Fruit fly (Drosophila melanogaster): ENCODE results near the gene CG9135.

Gene CG9135

dm6 chr2L:6090365-6090764 lies 39.8 kb downstream of the CG9135 start (continued):
- TF ChIP-seq chm (GFP tag; IDR thresholded peaks at IDR 0.05), result 0 out of 2 replicates have a peak, but pooled peaks have one; percentile 27
- TF ChIP-seq kni (GFP tag; optimal IDR thresholded peaks at IDR 0.05), result peak; percentile 87
- no peak for TF ChIP-seq CG12659 (GFP tag; optimal IDR thresholded peaks at IDR 0.05)
- no peak for TF ChIP-seq CG34422 (GFP tag; IDR thresholded peaks at IDR 0.05)
- TF ChIP-seq Neu2 (GFP tag; optimal IDR thresholded peaks at IDR 0.05; ENCODE audit: borderline replicate concordance), result no peak
- no peak for TF ChIP-seq CG11723 (GFP tag; optimal IDR thresholded peaks at IDR 0.05)
- TF ChIP-seq pan (optimal IDR thresholded peaks at IDR 0.05), result no peak
- peak in 1 of 2 experiments; percentile 20 for TF ChIP-seq pan (GFP tag; optimal IDR thresholded peaks at IDR 0.05 in 1 of 2, IDR thresholded peaks at IDR 0.05 in 1 of 2)
- 0 out of 2 replicates have a peak, but pooled peaks have one; percentile 8 for TF ChIP-seq nerfin-2 (GFP tag; IDR thresholded peaks at IDR 0.05; ENCODE audit: partially characterized antibody)
- TF ChIP-seq B-H2 (GFP tag; optimal IDR thresholded peaks at IDR 0.05), result peak; percentile 16
- peak; percentile 92 for TF ChIP-seq CG12769 (tag; optimal IDR thresholded peaks at IDR 0.05)
- no peak for TF ChIP-seq Hr3 (GFP tag; optimal IDR thresholded peaks at IDR 0.05)
- TF ChIP-seq CG8290 (GFP tag; optimal IDR thresholded peaks at IDR 0.05), result no peak
- TF ChIP-seq CG8290 (tag; optimal IDR thresholded peaks at IDR 0.05), result peak in 1 of 2 experiments; percentile 30
- peak in 1 of 2 experiments; percentile 7 for TF ChIP-seq Trl (optimal IDR thresholded peaks at IDR 0.05)
- no peak for TF ChIP-seq Trl (GFP tag; optimal IDR thresholded peaks at IDR 0.05)
- peak; percentile 64 for TF ChIP-seq Aef1 (GFP tag; IDR thresholded peaks at IDR 0.05)
- TF ChIP-seq CG6654 (GFP tag; optimal IDR thresholded peaks at IDR 0.05), result no peak
- TF ChIP-seq CG13894 (tag; optimal IDR thresholded peaks at IDR 0.05), result peak; percentile 28
- TF ChIP-seq sc (optimal IDR thresholded peaks at IDR 0.05), result no peak
- no peak for TF ChIP-seq sc (GFP tag; optimal IDR thresholded peaks at IDR 0.05)
- no peak for TF ChIP-seq fd96Cb (tag; optimal IDR thresholded peaks at IDR 0.05)
- peak; percentile 26; the same call in 1 of the 3 replicates for TF ChIP-seq ci (GFP tag; IDR thresholded peaks at IDR 0.05)
- no peak for TF ChIP-seq CG17328 (GFP tag; IDR thresholded peaks at IDR 0.05)
- no peak for TF ChIP-seq CG34224 (GFP tag; IDR thresholded peaks at IDR 0.05; ENCODE audit: partially characterized antibody)
- TF ChIP-seq Deaf1 (tag; optimal IDR thresholded peaks at IDR 0.05), result peak; percentile 84
- no peak for TF ChIP-seq GATAe (GFP tag; conservative IDR thresholded peaks at IDR 0.05)
- peak; percentile 69 for TF ChIP-seq Blimp-1 (GFP tag; optimal IDR thresholded peaks at IDR 0.05)
- TF ChIP-seq z (GFP tag; IDR thresholded peaks at IDR 0.05), result peak; percentile 92
- no peak for TF ChIP-seq CG7556 (GFP tag; optimal IDR thresholded peaks at IDR 0.05)
- TF ChIP-seq CG10462 (GFP tag; optimal IDR thresholded peaks at IDR 0.05), result no peak
- TF ChIP-seq Vsx1 (GFP tag; optimal IDR thresholded peaks at IDR 0.05), result no peak
- no peak; the same call in 2 of the 3 replicates for TF ChIP-seq zfh1 (GFP tag; IDR thresholded peaks at IDR 0.05)
- TF ChIP-seq Adf1 (GFP tag; IDR thresholded peaks at IDR 0.05), result peak; percentile 59; the same call in 1 of the 2 replicates
- TF ChIP-seq CG42726 (GFP tag; IDR thresholded peaks at IDR 0.05; ENCODE audit: partially characterized antibody), result peak; percentile 56; the same call in 1 of the 2 replicates
- TF ChIP-seq toy (GFP tag; IDR thresholded peaks at IDR 0.05), result no peak
- TF ChIP-seq ftz-f1 (GFP tag; optimal IDR thresholded peaks at IDR 0.05), result peak; percentile 27
- peak; percentile 60 for TF ChIP-seq sug (tag; optimal IDR thresholded peaks at IDR 0.05)
- no peak for TF ChIP-seq Ravus (GFP tag; IDR thresholded peaks at IDR 0.05)
- TF ChIP-seq vvl (GFP tag; IDR thresholded peaks at IDR 0.05), result peak; percentile 19; the same call in 1 of the 2 replicates
- TF ChIP-seq jumu (GFP tag; optimal IDR thresholded peaks at IDR 0.05), result no peak
- TF ChIP-seq Med (GFP tag), result peak; percentile 67
- peak; percentile 5 for TF ChIP-seq CG8924 (tag; optimal IDR thresholded peaks at IDR 0.05)
- TF ChIP-seq CG6791 (GFP tag; IDR thresholded peaks at IDR 0.05; ENCODE audit: partially characterized antibody), result no peak
- no peak for TF ChIP-seq Ssrp (tag; optimal IDR thresholded peaks at IDR 0.05)
- TF ChIP-seq CG2678 (tag; optimal IDR thresholded peaks at IDR 0.05), result peak; percentile 26
- TF ChIP-seq sd (tag; optimal IDR thresholded peaks at IDR 0.05), result peak; percentile 81
- 0 out of 2 replicates have a peak, but pooled peaks have one; percentile 2 for TF ChIP-seq onecut (GFP tag; IDR thresholded peaks at IDR 0.05)
- TF ChIP-seq CG4820 (GFP tag; optimal IDR thresholded peaks at IDR 0.05), result no peak
- TF ChIP-seq CG2199 (GFP tag; IDR thresholded peaks at IDR 0.05), result 0 out of 3 replicates have a peak, but pooled peaks have one; percentile 41
- no peak for TF ChIP-seq wek (GFP tag; optimal IDR thresholded peaks at IDR 0.05)
